Worm (Caenorhabditis elegans) whole organism, young adult: ENCODE results near the gene lurp-1.

Source experiments
- F33H1.4 ChIP-seq: fragments of 200-800 bp; sonication (Bioruptor generic); IDR thresholded peaks from 2 replicates; pipeline ENCODE4 v1.3.6; 2022; ENCODE audit warnings: missing genetic modification reagents, missing genetic modification characterization, missing compliant biosample characterization
- F37B4.10 ChIP-seq: fragments of 200-800 bp; sonication (Bioruptor generic); IDR thresholded peaks from 2 replicates; pipeline ENCODE4 v1.3.6; 2022; ENCODE audit warnings: missing genetic modification characterization, missing compliant biosample characterization
- F39B2.1 ChIP-seq: fragments of 200-800 bp; sonication (Bioruptor generic); IDR thresholded peaks from 2 replicates; pipeline ENCODE4 v1.3.6; 2022; ENCODE audit warnings: missing genetic modification reagents, missing genetic modification characterization, missing compliant biosample characterization
- T26A5.8 ChIP-seq: sonication (generic microtip); optimal IDR thresholded peaks from 2 replicates; lab custom pipeline; 2016; ENCODE audit warnings: missing genetic modification characterization, missing compliant biosample characterization
- Y53F4B.3 ChIP-seq: fragments of 200-800 bp; sonication (Bioruptor generic); IDR thresholded peaks from 2 replicates; pipeline ENCODE4 v1.3.6; 2022; ENCODE audit warnings: missing genetic modification reagents, missing genetic modification characterization, missing compliant biosample characterization
- Y67H2A.10 ChIP-seq: fragments of 200-800 bp; sonication (Bioruptor generic); conservative IDR thresholded peaks from 2 replicates; pipeline ENCODE4 v1.3.6; 2022; ENCODE audit warnings: missing genetic modification reagents, missing genetic modification characterization, missing compliant biosample characterization
- ZK185.1 ChIP-seq: sonication (generic microtip); optimal IDR thresholded peaks from 2 replicates; lab custom pipeline; 2016; ENCODE audit warnings: mild to moderate bottlenecking, missing genetic modification characterization, missing compliant biosample characterization; ENCODE audit not compliant: poor library complexity, severe bottlenecking
- aptf-2 ChIP-seq: fragments of 200-800 bp; sonication (Bioruptor generic); conservative IDR thresholded peaks from 2 replicates; pipeline ENCODE4 v1.3.6; 2022; ENCODE audit warnings: missing genetic modification reagents, missing genetic modification characterization, missing compliant biosample characterization
- bed-2 ChIP-seq: fragments of 200-800 bp; sonication (Bioruptor generic); IDR thresholded peaks from 2 replicates; pipeline ENCODE4 v1.3.6; 2022; ENCODE audit warnings: missing genetic modification reagents, missing genetic modification characterization, missing compliant biosample characterization
- ceh-58 ChIP-seq: fragments of 200-800 bp; sonication (Bioruptor generic); IDR thresholded peaks from 2 replicates; pipeline ENCODE4 v1.3.6; 2022; ENCODE audit warnings: missing genetic modification characterization, missing compliant biosample characterization
- ceh-91 ChIP-seq: fragments of 200-800 bp; sonication (Bioruptor generic); IDR thresholded peaks from 2 replicates; pipeline ENCODE4 v1.3.6; 2022; ENCODE audit warnings: missing genetic modification reagents, missing genetic modification characterization, missing compliant biosample characterization
- chd-7 ChIP-seq: sonication (generic microtip); optimal IDR thresholded peaks from 2 replicates; lab custom pipeline; 2016; ENCODE audit warnings: mild to moderate bottlenecking, missing genetic modification characterization, moderate library complexity, missing compliant biosample characterization
- die-1 ChIP-seq: sonication (generic microtip); optimal IDR thresholded peaks from 2 replicates; lab custom pipeline; 2016; ENCODE audit warnings: missing genotype, mild to moderate bottlenecking, missing genetic modification characterization, missing compliant biosample characterization
- dpff-1 ChIP-seq: sonication (generic microtip); optimal IDR thresholded peaks from 2 replicates; lab custom pipeline; 2017; ENCODE audit warnings: mild to moderate bottlenecking, missing genetic modification characterization, missing compliant biosample characterization
- gei-17 ChIP-seq: fragments of 200-800 bp; sonication (Bioruptor generic); optimal IDR thresholded peaks from 2 replicates; lab custom pipeline; 2018; ENCODE audit warnings: mild to moderate bottlenecking, missing genetic modification characterization, missing compliant biosample characterization
- him-1 ChIP-seq: sonication (generic microtip); optimal IDR thresholded peaks from 2 replicates; lab custom pipeline; 2016; ENCODE audit warnings: missing genotype, missing genetic modification reagents, missing genetic modification characterization, missing compliant biosample characterization
- hlh-12 ChIP-seq: sonication (generic microtip); optimal IDR thresholded peaks from 2 replicates; lab custom pipeline; 2016; ENCODE audit warnings: missing genetic modification characterization, missing compliant biosample characterization
- hlh-26 ChIP-seq: fragments of 200-800 bp; sonication (Bioruptor generic); conservative IDR thresholded peaks from 2 replicates; pipeline ENCODE4 v1.3.6; 2022; ENCODE audit warnings: missing genetic modification reagents, missing genetic modification characterization, missing compliant biosample characterization
- hsf-1 ChIP-seq: fragments of 200-800 bp; sonication (Bioruptor generic); IDR thresholded peaks from 2 replicates; pipeline ENCODE4 v1.3.6; 2022; ENCODE audit warnings: missing genetic modification reagents, missing genetic modification characterization, missing compliant biosample characterization
- lag-1 ChIP-seq: fragments of 200-800 bp; sonication (Bioruptor generic); IDR thresholded peaks from 2 replicates; pipeline ENCODE4 v1.3.6; 2022; ENCODE audit warnings: missing genetic modification reagents, missing genetic modification characterization, missing compliant biosample characterization
- lin-40 ChIP-seq: sonication (generic microtip); optimal IDR thresholded peaks from 2 replicates; lab custom pipeline; 2016; ENCODE audit warnings: missing genetic modification characterization, mild to moderate bottlenecking, missing compliant biosample characterization, missing genotype, missing genetic modification reagents
- lin-54 ChIP-seq: fragments of 200-800 bp; sonication (Bioruptor generic); optimal IDR thresholded peaks from 2 replicates; lab custom pipeline; 2018; ENCODE audit warnings: mild to moderate bottlenecking, missing genetic modification characterization, missing compliant biosample characterization
- lsl-1 ChIP-seq: fragments of 200-800 bp; sonication (Bioruptor generic); optimal IDR thresholded peaks from 2 replicates; lab custom pipeline; 2018; ENCODE audit warnings: mild to moderate bottlenecking, missing genetic modification characterization, moderate library complexity, missing compliant biosample characterization
- lsy-27 ChIP-seq: sonication (generic microtip); optimal IDR thresholded peaks from 2 replicates; lab custom pipeline; 2017; ENCODE audit warnings: missing genetic modification characterization, mild to moderate bottlenecking, missing compliant biosample characterization, antibody characterized with exemption, missing genotype, borderline replicate concordance; ENCODE audit not compliant: insufficient read depth
- madf-3 ChIP-seq: fragments of 200-800 bp; sonication (Bioruptor generic); IDR thresholded peaks from 2 replicates; pipeline ENCODE4 v1.3.6; 2022; ENCODE audit warnings: missing genetic modification reagents, missing genetic modification characterization, missing compliant biosample characterization
- mcd-1 ChIP-seq: fragments of 200-800 bp; sonication (Bioruptor generic); IDR thresholded peaks from 2 replicates; pipeline ENCODE4 v1.3.6; 2022; ENCODE audit warnings: missing genetic modification reagents, missing genetic modification characterization, missing compliant biosample characterization
- nfya-1 ChIP-seq: sonication (generic microtip); optimal IDR thresholded peaks from 2 replicates; lab custom pipeline; 2017; ENCODE audit warnings: antibody characterized with exemption, missing compliant biosample characterization, missing genetic modification characterization, borderline replicate concordance; ENCODE audit not compliant: insufficient read depth
- nhr-80 ChIP-seq: sonication (generic microtip); optimal IDR thresholded peaks from 2 replicates; lab custom pipeline; 2016; ENCODE audit warnings: missing genetic modification characterization, missing compliant biosample characterization
- pha-4 ChIP-seq: fragments of 150-350 bp; sonication (generic microtip); optimal IDR thresholded peaks from 2 replicates; lab custom pipeline; 2014; ENCODE audit warnings: missing biosample characterization, missing genetic modification reagents, missing genetic modification characterization
- sea-2 ChIP-seq: fragments of 200-800 bp; sonication (Bioruptor generic); IDR thresholded peaks from 2 replicates; pipeline ENCODE4 v1.3.6; 2022; ENCODE audit warnings: missing genetic modification characterization, missing compliant biosample characterization
- snpc-1.1 ChIP-seq: sonication (generic microtip); optimal IDR thresholded peaks from 2 replicates; lab custom pipeline; 2017; ENCODE audit warnings: missing genetic modification characterization, mild to moderate bottlenecking, missing compliant biosample characterization, antibody characterized with exemption, moderate library complexity, missing genotype, missing genetic modification reagents; ENCODE audit not compliant: insufficient read depth
- snpc-1.3 ChIP-seq: sonication (generic microtip); optimal IDR thresholded peaks from 2 replicates; lab custom pipeline; 2017; ENCODE audit warnings: missing genetic modification characterization, mild to moderate bottlenecking, missing compliant biosample characterization, antibody characterized with exemption, moderate library complexity, missing genotype, missing genetic modification reagents; ENCODE audit not compliant: insufficient read depth
- somi-1 ChIP-seq: fragments of 200-800 bp; sonication (Bioruptor generic); optimal IDR thresholded peaks from 2 replicates; lab custom pipeline; 2018; ENCODE audit warnings: mild to moderate bottlenecking, missing genetic modification characterization, missing compliant biosample characterization
- sptf-2 ChIP-seq: fragments of 200-800 bp; sonication (Bioruptor generic); optimal IDR thresholded peaks from 2 replicates; lab custom pipeline; 2018; ENCODE audit warnings: mild to moderate bottlenecking, missing genetic modification characterization, missing compliant biosample characterization
- ztf-18 ChIP-seq: sonication (generic microtip); optimal IDR thresholded peaks from 2 replicates; lab custom pipeline; 2016; ENCODE audit warnings: missing genotype, mild to moderate bottlenecking, missing genetic modification characterization, missing compliant biosample characterization
- ztf-22 ChIP-seq: fragments of 200-800 bp; sonication (Bioruptor generic); optimal IDR thresholded peaks from 2 replicates; lab custom pipeline; 2018; ENCODE audit warnings: mild to moderate bottlenecking, missing genetic modification characterization, moderate library complexity, missing compliant biosample characterization
- ztf-25 ChIP-seq: fragments of 200-800 bp; sonication (Bioruptor generic); IDR thresholded peaks from 2 replicates; pipeline ENCODE4 v1.3.6; 2022; ENCODE audit warnings: missing genetic modification reagents, missing genetic modification characterization, missing compliant biosample characterization

lurp-1 gene

ce11 chrII:10888979-10889378 is 8.3 kb downstream of the lurp-1 start, which contains the start of gene ptr-8:
ptr-8 (plus strand) TSS chrII:10889279.
- TF ChIP-seq snpc-1.1 (tag; lab: Kevin White, UChicago) = no peak
- no peak for TF ChIP-seq ztf-18 (tag; lab: Kevin White, UChicago)
- no peak for TF ChIP-seq sea-2 (GFP tag; lab: Robert Waterston, UW)
- TF ChIP-seq madf-3 (GFP tag; lab: Robert Waterston, UW) = no peak
- TF ChIP-seq gei-17 (GFP tag; lab: Kevin White, UChicago) = no peak
- no peak for TF ChIP-seq nhr-80 (tag; lab: Kevin White, UChicago)
- no peak for TF ChIP-seq nfya-1 (tag; lab: Kevin White, UChicago)
- TF ChIP-seq ztf-25 (GFP tag; lab: Robert Waterston, UW) = no peak
- no peak for TF ChIP-seq pha-4 (tag; lab: Kevin White, UChicago)
- no peak for TF ChIP-seq somi-1 (GFP tag; lab: Kevin White, UChicago)

ce11 chrII:10894996-10895395 is 14.3 kb downstream of the lurp-1 start, which contains the start of gene sra-10:
sra-10 (minus strand) TSS chrII:10895096.
- TF ChIP-seq ZK185.1 (tag; lab: Kevin White, UChicago) (no peak), hsf-1 (no peak), hlh-26 (GFP tag; lab: Robert Waterston, UW) (no peak), lsy-27 (no peak)

- TF ChIP-seq snpc-1.3 (no peak), lin-54 (no peak), die-1 (tag; lab: Kevin White, UChicago) (no peak), T26A5.8 (tag; lab: Kevin White, UChicago) (no peak), F33H1.4 (GFP tag; lab: Robert Waterston, UW) (no peak), hlh-12 (tag; lab: Kevin White, UChicago) (no peak)
Observed at ce11 chrII:10895959-10896358, 15.2 kb downstream of the lurp-1 start.

ce11 chrII:10898998-10899397 is 18.3 kb downstream of the lurp-1 start:
- TF ChIP-seq chd-7 (tag; lab: Kevin White, UChicago) (no peak), ceh-91 (GFP tag; lab: Robert Waterston, UW) (no peak), Y67H2A.10 (GFP tag; lab: Robert Waterston, UW) (no peak), lin-40 (tag; lab: Kevin White, UChicago) (no peak), Y53F4B.3 (GFP tag; lab: Robert Waterston, UW) (no peak), aptf-2 (GFP tag; lab: Robert Waterston, UW) (no peak), T26A5.8 (tag; lab: Kevin White, UChicago) (no peak), F37B4.10 (GFP tag; lab: Robert Waterston, UW) (no peak)

ce11 chrII:10902104-10902503 is 21.4 kb downstream of the lurp-1 start, which contains the start of gene gly-1:
gly-1 (minus strand) TSS chrII:10902204.
- TF ChIP-seq aptf-2 (GFP tag; lab: Robert Waterston, UW) = no peak
- TF ChIP-seq bed-2 (GFP tag; lab: Robert Waterston, UW) = no peak
- TF ChIP-seq lin-54 = no peak
- TF ChIP-seq ztf-22 (GFP tag; lab: Kevin White, UChicago) = no peak
- TF ChIP-seq ceh-58 = no peak
- no peak for TF ChIP-seq F39B2.1
- TF ChIP-seq dpff-1 (tag; lab: Kevin White, UChicago) = no peak
- no peak for TF ChIP-seq lsl-1 (GFP tag; lab: Kevin White, UChicago)
- TF ChIP-seq lag-1 = no peak
- TF ChIP-seq snpc-1.1 (tag; lab: Kevin White, UChicago) = no peak
- no peak for TF ChIP-seq sptf-2
- no peak for TF ChIP-seq chd-7 (tag; lab: Kevin White, UChicago)
- TF ChIP-seq mcd-1 (GFP tag; lab: Robert Waterston, UW) = no peak
- TF ChIP-seq pha-4 (tag; lab: Kevin White, UChicago) = no peak
- TF ChIP-seq him-1 = no peak
